Worm (Caenorhabditis elegans) whole organism, L1 larva: ENCODE data around the gene R01H10.4.

ENCODE experiments used
- C34B4.2 ChIP-seq: sonication (generic microtip); optimal IDR thresholded peaks from 2 replicates; lab custom pipeline; 2017; ENCODE audit warnings: mild to moderate bottlenecking, missing genetic modification characterization, missing compliant biosample characterization
- F16B12.6 ChIP-seq: fragments of 150-350 bp; optimal IDR thresholded peaks from 2 replicates; lab custom pipeline; 2014; ENCODE audit warnings: missing biosample characterization, missing genetic modification characterization
- alr-1 ChIP-seq: fragments of 200-800 bp; sonication (Bioruptor generic); optimal IDR thresholded peaks from 2 replicates; lab custom pipeline; 2018; ENCODE audit warnings: borderline replicate concordance, mild to moderate bottlenecking, missing genetic modification characterization, missing compliant biosample characterization
- ama-1 ChIP-seq: fragments of 150-350 bp; optimal IDR thresholded peaks from 2 replicates; lab custom pipeline; 2014
- blmp-1 ChIP-seq: fragments of 150-350 bp; optimal IDR thresholded peaks from 2 replicates; lab custom pipeline; 2014; ENCODE audit warnings: missing biosample characterization, missing genetic modification characterization
- ceh-82 ChIP-seq, 3 experiments: fragments of 150-350 bp in 1 of 3; sonication (generic microtip) in 2 of 3; optimal IDR thresholded peaks; 2 replicates each; lab custom pipeline; 2014 to 2017; ENCODE audit warnings: missing biosample characterization in 3 of 3, missing genetic modification characterization in 3 of 3
- ceh-88 ChIP-seq: fragments of 200-800 bp; sonication (Bioruptor generic); IDR thresholded peaks from 2 replicates; pipeline ENCODE4 v1.3.6; 2022; ENCODE audit warnings: missing genetic modification characterization, missing compliant biosample characterization
- dsc-1 ChIP-seq: sonication (generic microtip); optimal IDR thresholded peaks from 2 replicates; lab custom pipeline; 2016; ENCODE audit warnings: mild to moderate bottlenecking, missing genetic modification characterization, missing compliant biosample characterization
- efl-1 ChIP-seq, 4 experiments: fragments of 150-350 bp; optimal IDR thresholded peaks in 3 of 4; peaks in 1 of 4; 1 replicate in 1 of 4; 2 replicates in 3 of 4; lab custom pipeline; 2014; ENCODE audit warnings: missing biosample characterization in 2 of 4, missing genetic modification characterization in 2 of 4, missing genetic modification reagents in 2 of 4
- egl-13 ChIP-seq: sonication (generic microtip); optimal IDR thresholded peaks from 2 replicates; lab custom pipeline; 2016; ENCODE audit warnings: missing genotype, missing genetic modification reagents, missing genetic modification characterization, missing compliant biosample characterization
- elt-3 ChIP-seq, 6 experiments: fragments of 150-350 bp in 1 of 6; sonication (generic microtip); optimal IDR thresholded peaks; 2 replicates each; lab custom pipeline; 2017 to 2018; ENCODE audit warnings: missing biosample characterization in 6 of 6, missing genetic modification characterization in 6 of 6, inconsistent platforms in 1 of 6
- fkh-10 ChIP-seq: sonication (generic microtip); optimal IDR thresholded peaks from 2 replicates; lab custom pipeline; 2017; ENCODE audit warnings: missing biosample characterization, missing genetic modification reagents, missing genetic modification characterization
- fkh-8 ChIP-seq: sonication (generic microtip); optimal IDR thresholded peaks from 2 replicates; lab custom pipeline; 2016; ENCODE audit warnings: mild to moderate bottlenecking, missing genetic modification characterization, missing compliant biosample characterization
- fos-1 ChIP-seq: fragments of 150-350 bp; optimal IDR thresholded peaks from 2 replicates; lab custom pipeline; 2014; ENCODE audit warnings: missing biosample characterization, missing genetic modification characterization
- grh-1 ChIP-seq: fragments of 200-800 bp; sonication (Bioruptor generic); IDR thresholded peaks from 2 replicates; pipeline ENCODE4 v1.3.6; 2022; ENCODE audit warnings: missing genetic modification reagents, missing genetic modification characterization, missing compliant biosample characterization
- hlh-4 ChIP-seq: sonication (generic microtip); optimal IDR thresholded peaks from 2 replicates; lab custom pipeline; 2016; ENCODE audit warnings: mild to moderate bottlenecking, missing genetic modification characterization, missing compliant biosample characterization
- isw-1 ChIP-seq: fragments of 200-800 bp; sonication (Bioruptor generic); IDR thresholded peaks from 2 replicates; pipeline ENCODE4 v1.3.6; 2022; ENCODE audit warnings: missing genetic modification characterization, missing compliant biosample characterization
- jun-1 ChIP-seq: fragments of 150-350 bp; optimal IDR thresholded peaks from 2 replicates; lab custom pipeline; 2014; ENCODE audit warnings: missing biosample characterization, missing genetic modification reagents, missing genetic modification characterization
- lin-14 ChIP-seq: fragments of 200-800 bp; sonication (Bioruptor generic); optimal IDR thresholded peaks from 2 replicates; lab custom pipeline; 2018; ENCODE audit warnings: mild to moderate bottlenecking, missing genetic modification characterization, moderate library complexity, missing compliant biosample characterization
- lin-35 ChIP-seq, 2 experiments: fragments of 150-350 bp; optimal IDR thresholded peaks; 2 replicates each; lab custom pipeline; 2014; ENCODE audit warnings: missing biosample characterization in 2 of 2, missing genetic modification characterization in 2 of 2, missing genetic modification reagents in 2 of 2
- lir-3 ChIP-seq: sonication (generic microtip); optimal IDR thresholded peaks from 2 replicates; lab custom pipeline; 2016; ENCODE audit warnings: mild to moderate bottlenecking, missing genetic modification characterization, moderate library complexity, missing compliant biosample characterization; ENCODE audit not compliant: poor library complexity
- mab-9 ChIP-seq: fragments of 200-800 bp; sonication (Bioruptor generic); IDR thresholded peaks from 2 replicates; pipeline ENCODE4 v1.3.6; 2022; ENCODE audit warnings: missing genetic modification reagents, missing genetic modification characterization, missing compliant biosample characterization
- mdl-1 ChIP-seq, 2 experiments: fragments of 150-350 bp; optimal IDR thresholded peaks; 2 replicates each; lab custom pipeline; 2014 to 2017; ENCODE audit warnings: missing biosample characterization in 2 of 2, missing genetic modification characterization in 2 of 2, inconsistent platforms in 1 of 2
- nhr-11 ChIP-seq: fragments of 150-350 bp; optimal IDR thresholded peaks from 2 replicates; lab custom pipeline; 2014; ENCODE audit warnings: missing biosample characterization, missing genetic modification characterization
- nhr-19 ChIP-seq: fragments of 200-800 bp; sonication (Bioruptor generic); conservative IDR thresholded peaks from 2 replicates; pipeline ENCODE4 v1.3.6; 2022; ENCODE audit warnings: missing genetic modification characterization, missing compliant biosample characterization
- nhr-20 ChIP-seq: sonication (generic microtip); optimal IDR thresholded peaks from 2 replicates; lab custom pipeline; 2016; ENCODE audit warnings: mild to moderate bottlenecking, missing genetic modification characterization, missing compliant biosample characterization
- nhr-237 ChIP-seq: fragments of 150-350 bp; optimal IDR thresholded peaks from 2 replicates; lab custom pipeline; 2014; ENCODE audit warnings: missing biosample characterization, missing genetic modification characterization
- nhr-47 ChIP-seq: sonication (generic microtip); optimal IDR thresholded peaks from 2 replicates; lab custom pipeline; 2016; ENCODE audit warnings: mild to moderate bottlenecking, missing genetic modification characterization, moderate library complexity, missing compliant biosample characterization
- nhr-76 ChIP-seq: sonication (generic microtip); optimal IDR thresholded peaks from 2 replicates; lab custom pipeline; 2017; ENCODE audit warnings: missing biosample characterization, missing genetic modification characterization
- nhr-77 ChIP-seq: fragments of 150-350 bp; optimal IDR thresholded peaks from 2 replicates; lab custom pipeline; 2014; ENCODE audit warnings: missing biosample characterization, missing genetic modification characterization
- nhr-84 ChIP-seq: sonication (generic microtip); optimal IDR thresholded peaks from 2 replicates; lab custom pipeline; 2017; ENCODE audit warnings: missing biosample characterization, missing genetic modification characterization
- nhr-85 ChIP-seq: sonication (generic microtip); peaks from one replicate; lab custom pipeline; 2016; ENCODE audit warnings: missing genetic modification characterization, inconsistent platforms, missing compliant biosample characterization
- pax-3 ChIP-seq: fragments of 200-800 bp; sonication (Bioruptor generic); optimal IDR thresholded peaks from 2 replicates; lab custom pipeline; 2018; ENCODE audit warnings: mild to moderate bottlenecking, missing genetic modification characterization, moderate library complexity, missing compliant biosample characterization
- rnt-1 ChIP-seq: sonication (generic microtip); optimal IDR thresholded peaks from 2 replicates; lab custom pipeline; 2016; ENCODE audit warnings: mild to moderate bottlenecking, missing genetic modification characterization, moderate library complexity, missing compliant biosample characterization
- snpc-4 ChIP-seq: fragments of 150-350 bp; optimal IDR thresholded peaks from 2 replicates; lab custom pipeline; 2014; ENCODE audit warnings: missing biosample characterization, missing genetic modification characterization
- snu-23 ChIP-seq: sonication (generic microtip); optimal IDR thresholded peaks from 2 replicates; lab custom pipeline; 2016; ENCODE audit warnings: missing genetic modification characterization, missing compliant biosample characterization
- tlp-1 ChIP-seq: fragments of 150-350 bp; optimal IDR thresholded peaks from 2 replicates; lab custom pipeline; 2014; ENCODE audit warnings: missing biosample characterization, missing genetic modification characterization
- unc-62 ChIP-seq: fragments of 150-350 bp; optimal IDR thresholded peaks from 2 replicates; lab custom pipeline; 2014; ENCODE audit warnings: missing biosample characterization, missing genetic modification reagents, missing genetic modification characterization
- unc-86 ChIP-seq: sonication (generic microtip); optimal IDR thresholded peaks from 2 replicates; lab custom pipeline; 2016; ENCODE audit warnings: missing genetic modification characterization, missing compliant biosample characterization
- xbp-1 ChIP-seq: sonication (generic microtip); optimal IDR thresholded peaks from 2 replicates; lab custom pipeline; 2016; ENCODE audit warnings: missing genetic modification characterization, missing compliant biosample characterization
- zag-1 ChIP-seq: fragments of 150-350 bp; optimal IDR thresholded peaks from 2 replicates; lab custom pipeline; 2014; ENCODE audit warnings: missing biosample characterization, missing genetic modification characterization
- ztf-4 ChIP-seq: fragments of 150-350 bp; optimal IDR thresholded peaks from 2 replicates; lab custom pipeline; 2014; ENCODE audit warnings: missing biosample characterization, missing genetic modification characterization

Gene R01H10.4

ce11 chrIII:10284214-10284613 lies 29.6 kb downstream of the R01H10.4 start (continued):
- TF ChIP-seq nhr-76 (tag; lab: Kevin White, UChicago) (no peak), egl-13 (tag; lab: Kevin White, UChicago) (peak; percentile 69), isw-1 (GFP tag; lab: Robert Waterston, UW) (peak; percentile 69), ztf-4 (no peak), nhr-77 (tag; lab: Kevin White, UChicago) (no peak), rnt-1 (tag; lab: Kevin White, UChicago) (peak; percentile 28), mdl-1 (tag; optimal IDR thresholded peaks at IDR 0.05; lab: Kevin White, UChicago) (peak in 1 of 2 experiments; percentile 39), C34B4.2 (tag; lab: Kevin White, UChicago) (no peak), efl-1 (optimal IDR thresholded peaks at IDR 0.05; lab: Kevin White, UChicago) (peak; percentile 43 to 45), efl-1 (GFP tag; optimal IDR thresholded peaks at IDR 0.05 in 1 of 2; lab: Kevin White, UChicago) (peak in 1 of 2 experiments; percentile 35), tlp-1 (tag; lab: Kevin White, UChicago) (no peak), F16B12.6 (tag; lab: Kevin White, UChicago) (peak; percentile 4), xbp-1 (tag; lab: Kevin White, UChicago) (peak; percentile 49), snpc-4 (peak; percentile 16), jun-1 (tag; lab: Kevin White, UChicago) (no peak), nhr-84 (tag; lab: Kevin White, UChicago) (no peak), nhr-47 (tag; lab: Kevin White, UChicago) (peak; percentile 73), lin-35 (GFP tag; optimal IDR thresholded peaks at IDR 0.05; lab: Kevin White, UChicago) (peak in 1 of 2 experiments; percentile 29), dsc-1 (tag; lab: Kevin White, UChicago) (peak; percentile 77), nhr-11 (no peak), unc-86 (tag; lab: Kevin White, UChicago) (peak; percentile 82), ceh-82 (tag; optimal IDR thresholded peaks at IDR 0.05; lab: Kevin White, UChicago) (peak; percentile 47 to 58 (median 56)), fkh-8 (tag; lab: Kevin White, UChicago) (peak; percentile 91), fkh-10 (peak; percentile 82), ama-1 (lab: Kevin White, UChicago) (no peak), grh-1 (no peak), nhr-20 (peak; percentile 11), lir-3 (tag; lab: Kevin White, UChicago) (peak; percentile 36), nhr-237 (tag; lab: Kevin White, UChicago) (no peak), hlh-4 (tag; lab: Kevin White, UChicago) (no peak), pax-3 (tag; lab: Kevin White, UChicago) (peak; percentile 53), mab-9 (peak; percentile 25; the same call in 1 of the 2 replicates)

- TF ChIP-seq alr-1 (no peak), nhr-19 (GFP tag; lab: Robert Waterston, UW) (no peak), fos-1 (tag; lab: Kevin White, UChicago) (no peak), F16B12.6 (tag; lab: Kevin White, UChicago) (no peak), zag-1 (tag; lab: Kevin White, UChicago) (no peak)
Measured at ce11 chrIII:10285623-10286022, 31.0 kb downstream of the R01H10.4 start, which contains the start of gene K10G9.2. K10G9.2 (plus strand) TSS chrIII:10285923.

ce11 chrIII:10289790-10290189 lies 35.2 kb downstream of the R01H10.4 start:
- TF ChIP-seq lin-14 = peak; percentile 3
- TF ChIP-seq unc-62 = no peak
- peak; percentile 73 for TF ChIP-seq nhr-85 (tag; lab: Kevin White, UChicago)
- TF ChIP-seq blmp-1 (tag; lab: Kevin White, UChicago) = peak; percentile 48
- TF ChIP-seq snu-23 (GFP tag; lab: Kevin White, UChicago) = no peak
- no peak for TF ChIP-seq ceh-88 (GFP tag; lab: Robert Waterston, UW)
- TF ChIP-seq elt-3 (tag; optimal IDR thresholded peaks at IDR 0.05; lab: Kevin White, UChicago) = peak in 4 of 6 experiments; percentile 11 to 59 (median 32)
- TF ChIP-seq nhr-20 = no peak
- TF ChIP-seq, all 84 proteins: peak for 4
